Fruit fly (Drosophila melanogaster) whole organism, embryonic: ENCODE measurements around the gene CG13894.
A peak's percentile ranks its signal among the peaks of the same experiment; 100 is the strongest.

ENCODE experiments used
- Ada2b ChIP-seq: fragments of 200-800 bp; sonication (Bioruptor generic); IDR thresholded peaks from 2 replicates; pipeline ENCODE4 v1.3.6; 2022; ENCODE audit warnings: missing biosample characterization, missing genetic modification characterization
- Antp ChIP-seq: fragments of 200-800 bp; sonication (Bioruptor generic); optimal IDR thresholded peaks from 3 replicates; lab custom pipeline; 2016; ENCODE audit warnings: missing biosample characterization, missing genetic modification characterization
- Asciz ChIP-seq: fragments of 200-800 bp; sonication (Bioruptor generic); optimal IDR thresholded peaks from 2 replicates; lab custom pipeline; 2017; ENCODE audit warnings: missing biosample characterization, mild to moderate bottlenecking, missing genetic modification characterization, missing genetic modification reagents
- Atf3 ChIP-seq: fragments of 200-800 bp; sonication (Bioruptor generic); optimal IDR thresholded peaks from 3 replicates; lab custom pipeline; 2016; ENCODE audit warnings: missing biosample characterization, missing genetic modification characterization
- Atf6 ChIP-seq: fragments of 200-800 bp; sonication (Bioruptor generic); IDR thresholded peaks from 2 replicates; pipeline ENCODE4 v1.3.6; 2022; ENCODE audit warnings: missing biosample characterization, missing genetic modification characterization
- Awh ChIP-seq: fragments of 200-800 bp; sonication (Bioruptor generic); IDR thresholded peaks from 2 replicates; pipeline ENCODE4, ENCODE4 v1.3.6; 2022; ENCODE audit warnings: missing biosample characterization, missing genetic modification characterization
- B-H2 ChIP-seq: fragments of 200-800 bp; sonication (Bioruptor generic); optimal IDR thresholded peaks from 2 replicates; lab custom pipeline; 2018; ENCODE audit warnings: missing biosample characterization, mild to moderate bottlenecking, missing genetic modification characterization
- CG1024 ChIP-seq: fragments of 200-800 bp; sonication (Bioruptor generic); IDR thresholded peaks from 2 replicates; pipeline ENCODE4 v1.3.6; 2022; ENCODE audit warnings: missing biosample characterization, missing genetic modification characterization
- CG10366 ChIP-seq: fragments of 200-800 bp; sonication (Bioruptor generic); IDR thresholded peaks from 2 replicates; pipeline ENCODE4 v1.3.6; 2022; ENCODE audit warnings: missing biosample characterization, missing genetic modification characterization
- CG10959 ChIP-seq: fragments of 200-800 bp; sonication (Bioruptor generic); IDR thresholded peaks from 2 replicates; pipeline ENCODE4 v1.3.6; 2022; ENCODE audit warnings: missing biosample characterization, missing genetic modification characterization
- CG14441 ChIP-seq: fragments of 200-800 bp; sonication (Bioruptor generic); IDR thresholded peaks from 2 replicates; pipeline ENCODE4 v1.3.6; 2022; ENCODE audit warnings: missing biosample characterization, missing genetic modification characterization
- CG14667 ChIP-seq: fragments of 200-800 bp; sonication (Bioruptor generic); IDR thresholded peaks from 2 replicates; pipeline ENCODE4 v1.3.6; 2022; ENCODE audit warnings: missing biosample characterization, missing genetic modification characterization
- CG15601 ChIP-seq: fragments of 200-800 bp; sonication (Bioruptor generic); optimal IDR thresholded peaks from 3 replicates; lab custom pipeline; 2019; ENCODE audit warnings: missing biosample characterization, mild to moderate bottlenecking, missing genetic modification characterization, moderate library complexity
- CG15696 ChIP-seq: fragments of 200-800 bp; sonication (Bioruptor generic); optimal IDR thresholded peaks from 2 replicates; lab custom pipeline; 2019; ENCODE audit warnings: missing biosample characterization, mild to moderate bottlenecking, missing genetic modification characterization, moderate library complexity
- CG32767 ChIP-seq: fragments of 200-800 bp; sonication (Bioruptor generic); IDR thresholded peaks from 2 replicates; pipeline ENCODE4 v1.3.6; 2022; ENCODE audit warnings: missing biosample characterization, missing genetic modification characterization
- CG4424 ChIP-seq: fragments of 200-800 bp; sonication (Bioruptor generic); optimal IDR thresholded peaks from 3 replicates; lab custom pipeline; 2016; ENCODE audit warnings: missing biosample characterization, missing genetic modification characterization
- CG4707 ChIP-seq: fragments of 200-800 bp; sonication (Bioruptor generic); optimal IDR thresholded peaks from 2 replicates; lab custom pipeline; 2018; ENCODE audit warnings: missing biosample characterization, mild to moderate bottlenecking, missing genetic modification characterization, moderate library complexity
- CG6175 ChIP-seq: fragments of 200-800 bp; sonication (Bioruptor generic); IDR thresholded peaks from 3 replicates; pipeline ENCODE4 v1.3.6; 2022; ENCODE audit warnings: missing biosample characterization, missing genetic modification characterization
- CG7839 ChIP-seq: fragments of 200-800 bp; sonication (Bioruptor generic); optimal IDR thresholded peaks from 3 replicates; lab custom pipeline; 2018; ENCODE audit warnings: missing biosample characterization, mild to moderate bottlenecking, missing genetic modification characterization, moderate library complexity
- CG8089 ChIP-seq: fragments of 200-800 bp; sonication (Bioruptor generic); optimal IDR thresholded peaks from 3 replicates; lab custom pipeline; 2016; ENCODE audit warnings: missing biosample characterization, missing genetic modification characterization
- CG8388 ChIP-seq: fragments of 200-800 bp; sonication (Bioruptor generic); optimal IDR thresholded peaks from 2 replicates; lab custom pipeline; 2019; ENCODE audit warnings: missing biosample characterization, mild to moderate bottlenecking, missing genetic modification characterization, moderate library complexity
- CG9609 ChIP-seq: fragments of 200-800 bp; sonication (Bioruptor generic); optimal IDR thresholded peaks from 3 replicates; lab custom pipeline; 2016; ENCODE audit warnings: missing biosample characterization, missing genetic modification characterization
- CG9797 ChIP-seq: fragments of 200-800 bp; sonication (Bioruptor generic); optimal IDR thresholded peaks from 3 replicates; lab custom pipeline; 2018; ENCODE audit warnings: missing biosample characterization, mild to moderate bottlenecking, missing genetic modification characterization
- Chrac-16 ChIP-seq: fragments of 200-800 bp; sonication (Bioruptor generic); optimal IDR thresholded peaks from 3 replicates; lab custom pipeline; 2016; ENCODE audit warnings: missing biosample characterization, missing genetic modification characterization
- ERR ChIP-seq: fragments of 200-800 bp; sonication (Bioruptor generic); optimal IDR thresholded peaks from 2 replicates; lab custom pipeline; 2016; ENCODE audit warnings: missing biosample characterization, missing genetic modification characterization
- Ets65A ChIP-seq: fragments of 200-800 bp; sonication (Bioruptor generic); peaks from one replicate; lab custom pipeline; 2016; ENCODE audit warnings: missing biosample characterization, missing genetic modification characterization
- Ets97D ChIP-seq: fragments of 200-800 bp; sonication (Bioruptor generic); optimal IDR thresholded peaks from 3 replicates; lab custom pipeline; 2016; ENCODE audit warnings: missing biosample characterization, missing genetic modification characterization
- Gsc ChIP-seq: fragments of 200-800 bp; sonication (Bioruptor generic); IDR thresholded peaks from 2 replicates; pipeline ENCODE4 v1.3.6; 2022; ENCODE audit warnings: missing biosample characterization, missing genetic modification characterization
- H15 ChIP-seq: fragments of 200-800 bp; sonication (Bioruptor generic); IDR thresholded peaks from 3 replicates; pipeline ENCODE4 v1.3.6; 2022; ENCODE audit warnings: missing biosample characterization, missing genetic modification characterization
- HLH3B ChIP-seq: fragments of 200-800 bp; sonication (Bioruptor generic); IDR thresholded peaks from 2 replicates; pipeline ENCODE4 v1.3.6; 2022; ENCODE audit warnings: missing biosample characterization, missing genetic modification characterization
- Neu2 ChIP-seq: fragments of 200-800 bp; sonication (Bioruptor generic); optimal IDR thresholded peaks from 3 replicates; lab custom pipeline; 2016; ENCODE audit warnings: missing biosample characterization, missing genetic modification characterization, borderline replicate concordance
- Nf-YB ChIP-seq: fragments of 200-800 bp; sonication (Bioruptor generic); optimal IDR thresholded peaks from 3 replicates; lab custom pipeline; 2019; ENCODE audit warnings: missing biosample characterization, mild to moderate bottlenecking, missing genetic modification characterization, moderate library complexity
- Optix ChIP-seq: fragments of 200-800 bp; sonication (Bioruptor generic); IDR thresholded peaks from 3 replicates; pipeline ENCODE4 v1.3.6; 2022; ENCODE audit warnings: missing biosample characterization, missing genetic modification characterization
- Ptx1 ChIP-seq: fragments of 200-800 bp; sonication (Bioruptor generic); IDR thresholded peaks from 2 replicates; pipeline ENCODE4 v1.3.6; 2022; ENCODE audit warnings: missing biosample characterization, missing genetic modification characterization
- Vsx1 ChIP-seq: fragments of 200-800 bp; sonication (Bioruptor generic); optimal IDR thresholded peaks from 2 replicates; lab custom pipeline; 2017; ENCODE audit warnings: missing biosample characterization, mild to moderate bottlenecking, missing genetic modification characterization, missing genetic modification reagents
- Xrp1 ChIP-seq: fragments of 200-800 bp; sonication (Bioruptor generic); IDR thresholded peaks from 2 replicates; pipeline ENCODE4 v1.3.6; 2022; ENCODE audit warnings: missing biosample characterization, missing genetic modification characterization
- YL-1 ChIP-seq: fragments of 200-800 bp; sonication (Bioruptor generic); optimal IDR thresholded peaks from 3 replicates; lab custom pipeline; 2017; ENCODE audit warnings: missing biosample characterization, mild to moderate bottlenecking, missing genetic modification characterization
- al ChIP-seq: fragments of 200-800 bp; sonication (Bioruptor generic); IDR thresholded peaks from 2 replicates; pipeline ENCODE4 v1.3.6; 2022; ENCODE audit warnings: missing biosample characterization, missing genetic modification characterization
- chm ChIP-seq: fragments of 200-800 bp; sonication (Bioruptor generic); IDR thresholded peaks from 2 replicates; pipeline ENCODE4 v1.3.6; 2022; ENCODE audit warnings: missing biosample characterization, missing genetic modification characterization
- dan ChIP-seq: fragments of 200-800 bp; sonication (Bioruptor generic); IDR thresholded peaks from 2 replicates; pipeline ENCODE4 v1.3.6; 2022; ENCODE audit warnings: missing biosample characterization, missing genetic modification characterization
- emc ChIP-seq: fragments of 200-800 bp; sonication (Bioruptor generic); optimal IDR thresholded peaks from 2 replicates; lab custom pipeline; 2016; ENCODE audit warnings: missing biosample characterization, missing genetic modification characterization
- hbn ChIP-seq: fragments of 200-800 bp; sonication (Bioruptor generic); IDR thresholded peaks from 2 replicates; pipeline ENCODE4 v1.3.6; 2022; ENCODE audit warnings: missing biosample characterization, missing genetic modification characterization; ENCODE audit not compliant: partially characterized antibody
- kay ChIP-seq: fragments of 200-800 bp; sonication (Bioruptor generic); optimal IDR thresholded peaks from 2 replicates; lab custom pipeline; 2016; ENCODE audit warnings: missing biosample characterization, missing genetic modification characterization
- ken ChIP-seq: fragments of 200-800 bp; sonication (Bioruptor generic); IDR thresholded peaks from 3 replicates; pipeline ENCODE4 v1.3.6; 2022; ENCODE audit warnings: missing biosample characterization, missing genetic modification characterization
- lov ChIP-seq, 2 experiments: fragments of 200-800 bp in 1 of 2; fragments of >200 bp in 1 of 2; sonication (Bioruptor generic) in 1 of 2; IDR thresholded peaks in 1 of 2; optimal IDR thresholded peaks in 1 of 2; 2 replicates in 1 of 2; 3 replicates in 1 of 2; pipeline versions ENCODE4 v1.3.6 to Lab custom; 2017 to 2022; ENCODE audit warnings: missing biosample characterization in 1 of 2, missing genetic modification characterization in 1 of 2
- mam ChIP-seq: fragments of 200-800 bp; sonication (Bioruptor generic); optimal IDR thresholded peaks from 3 replicates; lab custom pipeline; 2016; ENCODE audit warnings: missing biosample characterization, missing genetic modification characterization
- pnt ChIP-seq: fragments of 200-800 bp; sonication (Bioruptor generic); optimal IDR thresholded peaks from 3 replicates; lab custom pipeline; 2016; ENCODE audit warnings: missing biosample characterization, missing genetic modification characterization
- pros ChIP-seq: fragments of 200-800 bp; sonication (Bioruptor generic); optimal IDR thresholded peaks from 3 replicates; lab custom pipeline; 2019; ENCODE audit warnings: missing biosample characterization, mild to moderate bottlenecking, missing genetic modification characterization, moderate library complexity
- run ChIP-seq: fragments of 200-800 bp; sonication (Bioruptor generic); optimal IDR thresholded peaks from 3 replicates; lab custom pipeline; 2018; ENCODE audit warnings: missing biosample characterization, mild to moderate bottlenecking, missing genetic modification characterization
- shn ChIP-seq: fragments of 200-800 bp; sonication (Bioruptor generic); optimal IDR thresholded peaks from 3 replicates; lab custom pipeline; 2016; ENCODE audit warnings: missing biosample characterization, missing genetic modification characterization
- slp2 ChIP-seq: fragments of 200-800 bp; sonication (Bioruptor generic); optimal IDR thresholded peaks from 2 replicates; lab custom pipeline; 2016; ENCODE audit warnings: missing biosample characterization, missing genetic modification characterization
- vvl ChIP-seq: fragments of 200-800 bp; sonication (Bioruptor generic); IDR thresholded peaks from 2 replicates; pipeline ENCODE4 v1.3.6; 2022; ENCODE audit warnings: missing biosample characterization, missing genetic modification characterization

Gene CG13894

dm6 chr3L:722386-722785 lies 23.4 kb upstream of the CG13894 start (continued):
- peak; percentile 50 for TF ChIP-seq Ada2b
- TF ChIP-seq B-H2 (GFP tag; lab: Kevin White, UChicago): no peak
- peak; percentile 60 for TF ChIP-seq chm
- no peak for TF ChIP-seq hbn
- no peak for TF ChIP-seq pnt (GFP tag; lab: Kevin White, UChicago)
- no peak for TF ChIP-seq YL-1 (GFP tag; lab: Kevin White, UChicago)
- no peak for TF ChIP-seq Ets97D (GFP tag; lab: Kevin White, UChicago)
- no peak for TF ChIP-seq Vsx1
- no peak for TF ChIP-seq CG6175 (GFP tag; lab: Robert Waterston, UW)
- no peak for TF ChIP-seq CG1024 (GFP tag; lab: Robert Waterston, UW)
- TF ChIP-seq CG9609 (GFP tag; lab: Kevin White, UChicago): no peak
- TF ChIP-seq Asciz (GFP tag; lab: Kevin White, UChicago): no peak
- no peak for TF ChIP-seq CG32767 (GFP tag; lab: Robert Waterston, UW)
- TF ChIP-seq CG9797 (GFP tag; lab: Kevin White, UChicago): no peak
- 0 out of 2 replicates have a peak, but pooled peaks have one; percentile 19 for TF ChIP-seq al (GFP tag; lab: Robert Waterston, UW)
- no peak for TF ChIP-seq CG4707 (GFP tag; lab: Kevin White, UChicago)
- no peak for TF ChIP-seq CG14667 (GFP tag; lab: Robert Waterston, UW)
- TF ChIP-seq HLH3B (GFP tag; lab: Robert Waterston, UW): peak; percentile 52
- no peak for TF ChIP-seq kay (GFP tag; lab: Kevin White, UChicago)
- TF ChIP-seq Optix (GFP tag; lab: Robert Waterston, UW): no peak
- TF ChIP-seq shn: no peak
- TF ChIP-seq CG10959 (GFP tag; lab: Robert Waterston, UW): no peak
- no peak for TF ChIP-seq dan (GFP tag; lab: Robert Waterston, UW)
- no peak for TF ChIP-seq CG15696 (tag; lab: Kevin White, UChicago)
- no peak for TF ChIP-seq emc (GFP tag; lab: Kevin White, UChicago)
- no peak for TF ChIP-seq pros (GFP tag; lab: Kevin White, UChicago)
- TF ChIP-seq Ets65A (GFP tag; lab: Kevin White, UChicago): no peak
- no peak for TF ChIP-seq Gsc (GFP tag; lab: Robert Waterston, UW)
- TF ChIP-seq Atf6 (GFP tag; lab: Robert Waterston, UW): peak; percentile 42; the same call in 1 of the 2 replicates
- TF ChIP-seq CG7839 (tag; lab: Kevin White, UChicago): peak; percentile 8
- TF ChIP-seq Nf-YB: no peak
- no peak for TF ChIP-seq Atf3 (GFP tag; lab: Kevin White, UChicago)
- TF ChIP-seq Chrac-16 (GFP tag; lab: Kevin White, UChicago): no peak
- TF ChIP-seq ERR (GFP tag; lab: Kevin White, UChicago): no peak
- no peak for TF ChIP-seq slp2 (GFP tag; lab: Kevin White, UChicago)
- no peak for TF ChIP-seq run (tag; lab: Kevin White, UChicago)

- TF ChIP-seq chm: peak; percentile 20; the same call in 1 of the 2 replicates
- TF ChIP-seq Asciz (GFP tag; lab: Kevin White, UChicago): peak; percentile 1
- no peak for TF ChIP-seq lov (optimal IDR thresholded peaks at IDR 0.05; lab: Kevin White, UChicago)
- peak; percentile 30; the same call in 1 of the 3 replicates for TF ChIP-seq lov (GFP tag; IDR thresholded peaks at IDR 0.05; lab: Robert Waterston, UW)
- TF ChIP-seq mam (GFP tag; lab: Kevin White, UChicago): no peak
- 0 out of 2 replicates have a peak, but pooled peaks have one; percentile 6 for TF ChIP-seq vvl (GFP tag; lab: Robert Waterston, UW)
- TF ChIP-seq Xrp1 (GFP tag; lab: Robert Waterston, UW): peak; percentile 37; the same call in 1 of the 2 replicates
- TF ChIP-seq H15 (GFP tag; lab: Robert Waterston, UW): no peak
- TF ChIP-seq ken (GFP tag; lab: Robert Waterston, UW): 0 out of 3 replicates have a peak, but pooled peaks have one; percentile 12
- TF ChIP-seq CG15601 (tag; lab: Kevin White, UChicago): peak; percentile 11
- TF ChIP-seq Awh (GFP tag; lab: Robert Waterston, UW): 0 out of 2 replicates have a peak, but pooled peaks have one; percentile 33
- no peak for TF ChIP-seq CG8388 (GFP tag; lab: Kevin White, UChicago)
- no peak for TF ChIP-seq Antp (GFP tag; lab: Kevin White, UChicago)
- TF ChIP-seq CG14441 (GFP tag; lab: Robert Waterston, UW): peak; percentile 37; the same call in 1 of the 2 replicates
- no peak for TF ChIP-seq Neu2 (GFP tag; lab: Kevin White, UChicago)
- no peak for TF ChIP-seq CG8089 (GFP tag; lab: Kevin White, UChicago)
- TF ChIP-seq Ptx1 (GFP tag; lab: Robert Waterston, UW): peak; percentile 8; the same call in 1 of the 2 replicates
- TF ChIP-seq CG4424 (GFP tag; lab: Kevin White, UChicago): no peak
- TF ChIP-seq CG10366 (GFP tag; lab: Robert Waterston, UW): peak; percentile 8; the same call in 1 of the 2 replicates
Observed at dm6 chr3L:721863-722262, 22.9 kb upstream of the CG13894 start.
